Fruit fly (Drosophila melanogaster): ENCODE measurements around the gene shps.

DNA sequence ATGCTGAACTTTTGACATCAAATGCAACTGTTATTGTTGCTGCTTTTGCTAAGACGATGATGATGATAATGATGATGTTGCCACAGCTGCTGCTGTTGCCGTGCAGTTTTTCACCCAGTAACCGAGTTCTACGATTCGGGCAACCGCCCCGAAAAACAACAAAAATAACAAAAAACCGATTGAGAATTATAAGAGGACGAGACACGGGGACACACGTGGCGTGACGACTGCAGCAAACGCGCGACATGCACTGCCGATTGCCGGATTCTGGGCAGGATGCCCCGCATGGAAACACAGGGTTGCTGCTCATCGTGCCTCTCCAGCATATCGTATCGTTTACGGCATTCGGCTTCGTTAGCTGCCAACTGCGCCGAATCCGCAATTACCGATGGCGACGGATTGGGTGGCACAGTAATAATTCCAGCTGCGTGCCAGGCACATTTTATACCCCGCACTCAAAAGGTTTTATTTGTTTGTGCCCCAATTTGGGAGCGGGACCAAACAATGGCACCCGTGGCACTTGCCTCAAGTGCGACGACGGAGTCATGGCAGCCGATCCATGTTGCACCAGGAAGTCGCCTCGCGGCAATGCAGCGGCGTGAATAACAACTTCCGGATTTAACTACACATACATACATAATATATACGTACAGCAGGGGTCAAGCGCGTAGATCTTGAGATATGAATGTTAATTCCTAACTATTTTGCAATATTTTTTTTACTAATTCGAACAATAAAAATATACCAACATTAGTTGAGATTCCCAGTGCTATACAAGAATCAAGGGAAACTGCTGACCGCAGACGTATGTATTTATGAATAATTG is 15.6 kb upstream of the shps start:
- peak; percentile 72 for TF ChIP-seq Eip78C (GFP tag)
- TF ChIP-seq Ets21C (GFP tag; optimal IDR thresholded peaks at IDR 0.05) = no peak
- no peak for TF ChIP-seq Smox (GFP tag; optimal IDR thresholded peaks at IDR 0.05)
- TF ChIP-seq CG3032 (tag; optimal IDR thresholded peaks at IDR 0.05) = no peak
- no peak for TF ChIP-seq CG4318 (GFP tag; optimal IDR thresholded peaks at IDR 0.05)

All from whole organism, prepupa.